Fruit fly (Drosophila melanogaster): ENCODE results near the gene CG1677.

The CG1677 gene

DNA sequence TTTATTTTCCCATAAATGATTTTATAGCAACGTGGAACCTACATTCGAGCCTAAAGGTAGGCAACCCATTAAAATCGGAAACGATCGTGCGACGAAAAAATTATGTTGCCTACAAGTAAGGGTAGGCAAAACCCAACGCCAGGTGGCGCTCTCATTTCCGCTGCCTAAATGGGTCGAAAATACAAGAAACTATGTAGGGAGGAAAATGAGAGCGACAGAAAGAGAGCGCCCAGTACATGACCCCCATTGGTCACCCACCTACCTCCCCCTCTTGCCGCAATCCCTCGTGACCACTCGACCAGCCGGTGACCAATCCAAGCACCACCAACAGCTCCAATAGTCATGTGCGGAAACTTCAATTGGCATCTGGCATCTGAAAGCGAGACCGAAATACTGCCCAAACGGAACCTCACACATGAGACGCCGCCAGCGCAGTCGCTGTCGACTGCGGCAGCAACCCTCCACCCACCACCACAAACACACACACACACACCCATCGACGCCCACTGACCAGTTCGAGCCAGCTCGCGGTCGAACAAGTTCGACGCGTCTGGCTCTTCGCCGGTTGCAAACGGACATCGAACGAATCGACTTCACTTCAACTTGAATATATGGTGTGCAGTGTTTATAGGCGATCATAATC lies 163.5 kb downstream of the CG1677 start (continued):
- peak; percentile 78 for TF ChIP-seq her (GFP tag; optimal IDR thresholded peaks at IDR 0.05)
- peak; percentile 57 for TF ChIP-seq bowl (GFP tag; IDR thresholded peaks at IDR 0.05)
- TF ChIP-seq CG15696 (tag; optimal IDR thresholded peaks at IDR 0.05), result peak; percentile 74
- peak; percentile 87 for TF ChIP-seq CG8089 (GFP tag; optimal IDR thresholded peaks at IDR 0.05)
- TF ChIP-seq CG34224 (GFP tag; IDR thresholded peaks at IDR 0.05; ENCODE audit: partially characterized antibody), result no peak
- peak; percentile 74 for TF ChIP-seq nmo (GFP tag; optimal IDR thresholded peaks at IDR 0.05)
- peak; percentile 80 for TF ChIP-seq Awh (GFP tag; IDR thresholded peaks at IDR 0.05)
- TF ChIP-seq mld (GFP tag; IDR thresholded peaks at IDR 0.05; ENCODE audit: partially characterized antibody), result no peak
- no peak for TF ChIP-seq ab (GFP tag; optimal IDR thresholded peaks at IDR 0.05)
- peak; percentile 68 for TF ChIP-seq CG12391 (tag; optimal IDR thresholded peaks at IDR 0.05)
- peak; percentile 76 to 82 for TF ChIP-seq chif (GFP tag; optimal IDR thresholded peaks at IDR 0.05)
- TF ChIP-seq Ets65A (GFP tag), result peak; percentile 99
- TF ChIP-seq br (optimal IDR thresholded peaks at IDR 0.05), result no peak
- peak; percentile 77 for TF ChIP-seq dmrt11E (tag; optimal IDR thresholded peaks at IDR 0.05)
- TF ChIP-seq stwl (tag; optimal IDR thresholded peaks at IDR 0.05), result peak; percentile 50
- peak; percentile 62 for TF ChIP-seq CG18011 (GFP tag; optimal IDR thresholded peaks at IDR 0.05)
- peak; percentile 87 for TF ChIP-seq CG10654 (GFP tag; optimal IDR thresholded peaks at IDR 0.05)
- no peak for TF ChIP-seq corto (GFP tag; optimal IDR thresholded peaks at IDR 0.05)
- TF ChIP-seq ems (GFP tag; optimal IDR thresholded peaks at IDR 0.05), result peak; percentile 46
- peak; percentile 70 for TF ChIP-seq CG11504 (tag; optimal IDR thresholded peaks at IDR 0.05)
- TF ChIP-seq toy (GFP tag; IDR thresholded peaks at IDR 0.05), result no peak; the same call in 1 of the 2 replicates
- TF ChIP-seq Ets97D (GFP tag; optimal IDR thresholded peaks at IDR 0.05), result peak; percentile 98
- peak; percentile 41 for TF ChIP-seq da (GFP tag; optimal IDR thresholded peaks at IDR 0.05)
- peak; percentile 54 for TF ChIP-seq Six4 (GFP tag; optimal IDR thresholded peaks at IDR 0.05)
- TF ChIP-seq dati (GFP tag; IDR thresholded peaks at IDR 0.05), result peak; percentile 73
- TF ChIP-seq chm (GFP tag; IDR thresholded peaks at IDR 0.05), result peak; percentile 67
- TF ChIP-seq mam (GFP tag; optimal IDR thresholded peaks at IDR 0.05), result peak; percentile 64
- no peak for TF ChIP-seq CG14860 (GFP tag; IDR thresholded peaks at IDR 0.05; ENCODE audit: partially characterized antibody)
- TF ChIP-seq klu (GFP tag; IDR thresholded peaks at IDR 0.05), result peak; percentile 14; the same call in 1 of the 2 replicates
- peak; percentile 57 for TF ChIP-seq fd96Cb (tag; optimal IDR thresholded peaks at IDR 0.05)
- peak; percentile 74 for TF ChIP-seq CG9609 (GFP tag; optimal IDR thresholded peaks at IDR 0.05)
- TF ChIP-seq Doc3 (GFP tag; IDR thresholded peaks at IDR 0.05; ENCODE audit: partially characterized antibody), result no peak
- peak; percentile 59 for TF ChIP-seq D19B (GFP tag; optimal IDR thresholded peaks at IDR 0.05)
- peak; percentile 85 for TF ChIP-seq CG10431 (GFP tag; optimal IDR thresholded peaks at IDR 0.05)
- TF ChIP-seq gro (GFP tag; optimal IDR thresholded peaks at IDR 0.05), result no peak
- TF ChIP-seq abd-A (tag; optimal IDR thresholded peaks at IDR 0.05), result no peak
- TF ChIP-seq CG7372 (GFP tag; IDR thresholded peaks at IDR 0.05), result peak; percentile 64; the same call in 1 of the 2 replicates
- TF ChIP-seq CG18619 (GFP tag; optimal IDR thresholded peaks at IDR 0.05), result peak; percentile 86
- peak; percentile 86 for TF ChIP-seq Adf1 (GFP tag; IDR thresholded peaks at IDR 0.05)
- no peak for TF ChIP-seq Tbp (GFP tag; optimal IDR thresholded peaks at IDR 0.05)
- TF ChIP-seq CG12769 (tag; optimal IDR thresholded peaks at IDR 0.05), result no peak
- peak; percentile 85 for TF ChIP-seq YL-1 (GFP tag; optimal IDR thresholded peaks at IDR 0.05)
- TF ChIP-seq gcm (GFP tag; optimal IDR thresholded peaks at IDR 0.05), result peak; percentile 72
- peak; percentile 65 for TF ChIP-seq CG14965 (GFP tag; optimal IDR thresholded peaks at IDR 0.05; ENCODE audit: borderline replicate concordance)
- peak; percentile 4 for TF ChIP-seq CG1792 (GFP tag; optimal IDR thresholded peaks at IDR 0.05)
- TF ChIP-seq sens (GFP tag), result peak; percentile 93
- no peak for TF ChIP-seq eve (GFP tag; optimal IDR thresholded peaks at IDR 0.05)
- TF ChIP-seq Ptx1 (GFP tag; IDR thresholded peaks at IDR 0.05), result peak; percentile 77
- TF ChIP-seq exex (tag; optimal IDR thresholded peaks at IDR 0.05), result no peak
- peak; percentile 80 for TF ChIP-seq CG11723 (GFP tag; optimal IDR thresholded peaks at IDR 0.05)

All from whole organism, embryonic.